Worm (Caenorhabditis elegans): Measurements from ENCODE around the gene lgc-33.

Gene lgc-33

DNA sequence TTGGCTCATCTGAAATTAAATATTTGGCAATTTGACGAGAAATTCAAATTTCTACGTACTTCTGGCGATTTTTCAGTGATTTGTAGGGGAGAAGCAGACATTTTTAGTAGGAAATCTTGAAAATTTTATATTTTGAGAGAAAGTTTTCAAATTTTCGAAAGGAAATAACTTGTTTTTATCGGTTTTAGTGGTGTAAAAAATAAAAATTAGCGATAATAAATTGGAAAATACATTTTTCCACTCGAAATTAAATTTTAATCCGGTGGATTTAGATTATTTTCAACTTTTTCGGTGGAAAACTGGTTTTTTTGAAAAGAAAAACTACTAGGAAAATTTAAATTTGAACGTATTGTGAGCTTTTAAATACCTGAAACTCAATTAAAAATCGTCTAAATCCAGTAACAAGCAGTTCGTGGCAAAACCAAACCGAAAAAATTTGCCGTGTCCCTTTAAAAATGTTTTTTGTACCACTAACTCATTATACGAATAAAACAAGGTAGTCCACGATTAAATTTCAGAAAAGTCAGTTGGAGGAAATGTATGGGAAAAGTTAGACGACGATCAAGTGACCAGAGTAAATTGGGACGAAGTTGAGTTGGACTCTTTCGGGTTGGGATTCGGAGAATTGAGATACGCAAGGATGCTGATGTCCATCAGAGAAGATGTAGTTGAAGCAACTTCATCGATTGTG is 13.4 kb upstream of the lgc-33 start, which contains the start of the genes madf-1 and Y55F3BR.10:
madf-1 (minus strand) TSS at position 101 of the 691 bp plus-strand sequence.
Y55F3BR.10 (plus strand) TSS at position 641 of the 691 bp plus-strand sequence.
- no peak for TF ChIP-seq ets-7 (tag; optimal IDR thresholded peaks at IDR 0.05)
- no peak for TF ChIP-seq sea-1 (GFP tag; conservative IDR thresholded peaks at IDR 0.05)
- no peak for TF ChIP-seq scrt-1 (GFP tag; IDR thresholded peaks at IDR 0.05)
- no peak for TF ChIP-seq pes-1 (GFP tag; IDR thresholded peaks at IDR 0.05)
- no peak for TF ChIP-seq hmg-4 (GFP tag; optimal IDR thresholded peaks at IDR 0.05)
- TF ChIP-seq aly-1 (tag; optimal IDR thresholded peaks at IDR 0.05): no peak
- TF ChIP-seq flt-1 (GFP tag; IDR thresholded peaks at IDR 0.05): no peak
- no peak for TF ChIP-seq B0310.2 (tag; optimal IDR thresholded peaks at IDR 0.05)
- TF ChIP-seq ama-1 (optimal IDR thresholded peaks at IDR 0.05): no peak
- no peak for TF ChIP-seq F13C5.2 (tag; optimal IDR thresholded peaks at IDR 0.05)
- TF ChIP-seq tbx-11 (GFP tag; IDR thresholded peaks at IDR 0.05): no peak
- no peak for TF ChIP-seq tra-4 (tag; optimal IDR thresholded peaks at IDR 0.05)
- no peak for TF ChIP-seq ceh-13 (GFP tag; optimal IDR thresholded peaks at IDR 0.05)
- no peak for TF ChIP-seq tbx-37 (GFP tag; conservative IDR thresholded peaks at IDR 0.05)
- no peak for TF ChIP-seq hmbx-1 (tag; optimal IDR thresholded peaks at IDR 0.05)
- TF ChIP-seq hnd-1 (tag; optimal IDR thresholded peaks at IDR 0.05): no peak
- no peak for TF ChIP-seq ceh-36 (tag; optimal IDR thresholded peaks at IDR 0.05)

DNA sequence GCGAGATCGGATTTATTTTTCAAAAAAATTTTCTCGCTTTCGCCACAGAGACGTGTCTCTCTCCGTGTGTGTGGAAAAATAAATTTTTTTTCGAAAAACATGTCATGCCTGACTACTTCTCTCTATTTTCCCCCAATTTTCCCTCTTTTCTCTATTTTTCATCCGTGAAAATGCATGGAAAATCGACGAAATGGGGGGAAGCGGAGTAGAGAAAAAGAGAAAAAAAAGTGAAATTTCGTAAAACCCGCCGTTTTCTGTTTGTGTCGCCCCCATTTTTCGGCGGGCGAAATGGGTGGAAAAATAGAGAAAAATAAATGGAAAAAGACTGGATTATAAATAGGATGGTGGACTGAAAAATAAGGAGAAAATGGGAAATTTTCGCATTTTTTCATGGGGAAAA is 11.8 kb upstream of the lgc-33 start:
- TF ChIP-seq flt-1 (GFP tag; IDR thresholded peaks at IDR 0.05): no peak
- TF ChIP-seq tbx-37 (GFP tag; conservative IDR thresholded peaks at IDR 0.05): no peak
- no peak for TF ChIP-seq tra-4 (tag; optimal IDR thresholded peaks at IDR 0.05)
- no peak for TF ChIP-seq aly-1 (tag; optimal IDR thresholded peaks at IDR 0.05)
- no peak for TF ChIP-seq pes-1 (GFP tag; IDR thresholded peaks at IDR 0.05)
- TF ChIP-seq scrt-1 (GFP tag; IDR thresholded peaks at IDR 0.05): no peak
- TF ChIP-seq ama-1 (optimal IDR thresholded peaks at IDR 0.05): no peak
- no peak for TF ChIP-seq ceh-36 (tag; optimal IDR thresholded peaks at IDR 0.05)
- TF ChIP-seq hnd-1 (tag; optimal IDR thresholded peaks at IDR 0.05): no peak
- TF ChIP-seq hmbx-1 (tag; optimal IDR thresholded peaks at IDR 0.05): no peak
- TF ChIP-seq F13C5.2 (tag; optimal IDR thresholded peaks at IDR 0.05): no peak
- no peak for TF ChIP-seq sea-1 (GFP tag; conservative IDR thresholded peaks at IDR 0.05)
- TF ChIP-seq ceh-13 (GFP tag; optimal IDR thresholded peaks at IDR 0.05): no peak
- TF ChIP-seq B0310.2 (tag; optimal IDR thresholded peaks at IDR 0.05): no peak
- TF ChIP-seq tbx-11 (GFP tag; IDR thresholded peaks at IDR 0.05): no peak
- TF ChIP-seq hmg-4 (GFP tag; optimal IDR thresholded peaks at IDR 0.05): no peak
- no peak for TF ChIP-seq ets-7 (tag; optimal IDR thresholded peaks at IDR 0.05)

DNA sequence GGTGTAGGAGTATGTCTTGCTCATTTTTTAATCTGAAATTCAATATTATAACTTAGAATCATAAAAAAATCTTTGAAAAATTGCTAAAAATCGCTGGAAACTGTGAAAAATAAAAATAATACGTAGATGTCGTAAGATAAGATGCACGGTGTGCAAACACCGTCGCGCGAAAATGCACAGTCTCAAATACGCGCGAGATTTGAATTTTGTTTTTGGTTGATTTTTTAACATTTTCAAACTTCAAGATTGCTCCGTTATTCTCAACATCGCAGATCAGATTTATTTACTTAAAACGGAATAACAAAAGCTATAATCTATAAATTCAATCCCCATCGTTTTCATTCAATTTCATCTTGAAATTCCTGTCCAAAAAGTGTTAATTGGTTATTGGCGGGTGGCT is 3.2 kb upstream of the lgc-33 start, which contains the start of gene Y55F3BR.6:
Y55F3BR.6 (minus strand) TSS at position 32 of the 400 bp plus-strand sequence.
- TF ChIP-seq tbx-37 (GFP tag; conservative IDR thresholded peaks at IDR 0.05) (no peak), ama-1 (optimal IDR thresholded peaks at IDR 0.05) (no peak), pes-1 (GFP tag; IDR thresholded peaks at IDR 0.05) (no peak), hmg-4 (GFP tag; optimal IDR thresholded peaks at IDR 0.05) (no peak), F13C5.2 (tag; optimal IDR thresholded peaks at IDR 0.05) (no peak), ceh-13 (GFP tag; optimal IDR thresholded peaks at IDR 0.05) (no peak), scrt-1 (GFP tag; IDR thresholded peaks at IDR 0.05) (no peak), flt-1 (GFP tag; IDR thresholded peaks at IDR 0.05) (no peak), tbx-11 (GFP tag; IDR thresholded peaks at IDR 0.05) (no peak), tra-4 (tag; optimal IDR thresholded peaks at IDR 0.05) (no peak), hmbx-1 (tag; optimal IDR thresholded peaks at IDR 0.05) (no peak), hnd-1 (tag; optimal IDR thresholded peaks at IDR 0.05) (no peak), aly-1 (tag; optimal IDR thresholded peaks at IDR 0.05) (no peak), ets-7 (tag; optimal IDR thresholded peaks at IDR 0.05) (no peak), B0310.2 (tag; optimal IDR thresholded peaks at IDR 0.05) (no peak), ceh-36 (tag; optimal IDR thresholded peaks at IDR 0.05) (no peak)

DNA sequence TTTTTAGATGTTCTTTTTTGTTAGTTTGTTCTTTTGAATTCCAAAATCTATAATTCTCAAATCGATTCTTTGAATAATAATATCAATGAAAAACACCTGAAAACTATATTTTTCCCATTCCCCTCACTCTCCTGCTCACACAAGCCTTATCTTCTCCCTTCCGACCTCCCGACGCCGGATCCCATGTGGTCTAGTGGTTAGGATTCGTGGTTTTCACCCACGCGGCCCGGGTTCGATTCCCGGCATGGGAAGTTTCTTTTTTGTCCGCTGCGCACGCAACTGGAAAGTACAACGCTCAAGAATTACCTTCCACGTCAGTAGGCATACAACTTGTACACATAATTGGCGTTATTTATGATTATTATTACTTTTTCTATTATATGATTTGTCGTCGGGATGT is 2.7 kb upstream of the lgc-33 start:
- peak; percentile 52 for TF ChIP-seq ceh-36 (tag; optimal IDR thresholded peaks at IDR 0.05)
- peak; percentile 76 for TF ChIP-seq tbx-11 (GFP tag; IDR thresholded peaks at IDR 0.05)
- no peak for TF ChIP-seq ets-7 (tag; optimal IDR thresholded peaks at IDR 0.05)
- TF ChIP-seq ceh-13 (GFP tag; optimal IDR thresholded peaks at IDR 0.05): peak; percentile 44
- peak; percentile 45 for TF ChIP-seq hmg-4 (GFP tag; optimal IDR thresholded peaks at IDR 0.05)
- TF ChIP-seq B0310.2 (tag; optimal IDR thresholded peaks at IDR 0.05): peak; percentile 15
- peak; percentile 62 for TF ChIP-seq flt-1 (GFP tag; IDR thresholded peaks at IDR 0.05)
- TF ChIP-seq aly-1 (tag; optimal IDR thresholded peaks at IDR 0.05): peak; percentile 41
- TF ChIP-seq ama-1 (optimal IDR thresholded peaks at IDR 0.05): no peak
- no peak for TF ChIP-seq hmbx-1 (tag; optimal IDR thresholded peaks at IDR 0.05)
- TF ChIP-seq sea-1 (GFP tag; conservative IDR thresholded peaks at IDR 0.05): peak; percentile 65; the same call in 1 of the 2 replicates
- peak; percentile 75 for TF ChIP-seq pes-1 (GFP tag; IDR thresholded peaks at IDR 0.05)
- peak; percentile 76; the same call in 1 of the 2 replicates for TF ChIP-seq scrt-1 (GFP tag; IDR thresholded peaks at IDR 0.05)
- TF ChIP-seq tra-4 (tag; optimal IDR thresholded peaks at IDR 0.05): no peak
- TF ChIP-seq hnd-1 (tag; optimal IDR thresholded peaks at IDR 0.05): peak; percentile 51
- TF ChIP-seq tbx-37 (GFP tag; conservative IDR thresholded peaks at IDR 0.05): peak; percentile 52; the same call in 1 of the 2 replicates
- TF ChIP-seq F13C5.2 (tag; optimal IDR thresholded peaks at IDR 0.05): peak; percentile 70

- TF ChIP-seq tbx-11 (GFP tag; IDR thresholded peaks at IDR 0.05) (no peak), aly-1 (tag; optimal IDR thresholded peaks at IDR 0.05) (no peak), ceh-36 (tag; optimal IDR thresholded peaks at IDR 0.05) (no peak), ceh-13 (GFP tag; optimal IDR thresholded peaks at IDR 0.05) (no peak), flt-1 (GFP tag; IDR thresholded peaks at IDR 0.05) (no peak), F13C5.2 (tag; optimal IDR thresholded peaks at IDR 0.05) (no peak), tbx-37 (GFP tag; conservative IDR thresholded peaks at IDR 0.05) (no peak), scrt-1 (GFP tag; IDR thresholded peaks at IDR 0.05) (no peak), hmg-4 (GFP tag; optimal IDR thresholded peaks at IDR 0.05) (no peak), B0310.2 (tag; optimal IDR thresholded peaks at IDR 0.05) (no peak), pes-1 (GFP tag; IDR thresholded peaks at IDR 0.05) (no peak), ets-7 (tag; optimal IDR thresholded peaks at IDR 0.05) (no peak)
Observed at ce11 chrIV:848207-848606, 2.9 kb downstream of the lgc-33 start.
